Worm (Caenorhabditis elegans): ENCODE results near the gene swsn-6.

ce11 chrIV:5438705-5439104, 43.9 kb downstream of the swsn-6 start, which contains the start of gene mgl-3:
- no peak for TF ChIP-seq hnd-1 (tag; optimal IDR thresholded peaks at IDR 0.05)
- no peak for TF ChIP-seq F13C5.2 (tag; optimal IDR thresholded peaks at IDR 0.05)

Data from whole organism, early embryonic.